Worm (Caenorhabditis elegans) whole organism, early embryonic: ENCODE measurements around the gene K01G12.3.

Experiments
- B0310.2 ChIP-seq: sonication (generic microtip); optimal IDR thresholded peaks from 2 replicates; lab custom pipeline; 2016; ENCODE audit warnings: mild to moderate bottlenecking, missing genetic modification characterization, missing compliant biosample characterization
- aly-1 ChIP-seq: sonication (generic microtip); optimal IDR thresholded peaks from 2 replicates; lab custom pipeline; 2016; ENCODE audit warnings: missing genetic modification characterization, missing compliant biosample characterization
- ama-1 ChIP-seq: fragments of 150-350 bp; optimal IDR thresholded peaks from 2 replicates; lab custom pipeline; 2014
- hnd-1 ChIP-seq: sonication (generic microtip); optimal IDR thresholded peaks from 2 replicates; lab custom pipeline; 2016; ENCODE audit warnings: missing genetic modification characterization, missing compliant biosample characterization
- pes-1 ChIP-seq: fragments of 200-800 bp; sonication (Bioruptor generic); IDR thresholded peaks from 2 replicates; pipeline ENCODE4 v1.3.6; 2022; ENCODE audit warnings: missing genetic modification reagents, missing genetic modification characterization, missing compliant biosample characterization
- scrt-1 ChIP-seq: fragments of 200-800 bp; sonication (Bioruptor generic); IDR thresholded peaks from 2 replicates; pipeline ENCODE4 v1.3.6; 2022; ENCODE audit warnings: missing genetic modification characterization, missing compliant biosample characterization
- sea-1 ChIP-seq: fragments of 200-800 bp; sonication (Bioruptor generic); conservative IDR thresholded peaks from 2 replicates; pipeline ENCODE4 v1.3.6; 2022; ENCODE audit warnings: missing genetic modification characterization, missing compliant biosample characterization
- tbx-11 ChIP-seq: fragments of 200-800 bp; sonication (Bioruptor generic); IDR thresholded peaks from 2 replicates; pipeline ENCODE4 v1.3.6; 2022; ENCODE audit warnings: missing genetic modification characterization, missing compliant biosample characterization
- tbx-37 ChIP-seq: fragments of 200-800 bp; sonication (Bioruptor generic); conservative IDR thresholded peaks from 2 replicates; pipeline ENCODE4 v1.3.6; 2022; ENCODE audit warnings: missing genetic modification reagents, missing genetic modification characterization, missing compliant biosample characterization

DNA sequence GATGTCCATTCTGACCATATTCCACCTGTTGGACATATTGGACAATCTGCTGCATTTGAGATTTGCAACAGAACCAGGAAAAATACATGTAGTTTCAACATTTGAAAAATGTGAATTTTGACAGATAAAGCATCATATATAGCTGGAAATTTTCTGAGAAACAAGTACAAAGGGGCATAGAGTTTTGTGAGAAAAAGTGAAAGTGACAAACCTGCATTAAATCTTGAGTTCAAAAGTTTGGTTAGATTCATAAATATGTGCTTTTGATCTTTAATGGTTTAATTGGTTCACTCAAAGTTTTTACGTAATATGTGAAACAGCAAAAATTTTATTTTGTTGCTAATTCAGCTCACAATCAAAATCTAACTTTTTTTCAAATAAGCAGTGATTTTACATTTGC, 34.8 kb downstream of the K01G12.3 start, which contains the start of gene F02H6.7:
- TF ChIP-seq tbx-11 (GFP tag; lab: Robert Waterston, UW) (no peak), scrt-1 (GFP tag; lab: Robert Waterston, UW) (no peak), ama-1 (lab: Kevin White, UChicago) (no peak), B0310.2 (tag; lab: Kevin White, UChicago) (no peak), hnd-1 (tag; lab: Kevin White, UChicago) (no peak), tbx-37 (no peak), pes-1 (GFP tag; lab: Robert Waterston, UW) (no peak), aly-1 (tag; lab: Kevin White, UChicago) (no peak), sea-1 (no peak)
